Worm (Caenorhabditis elegans) whole organism, young adult: Measurements from ENCODE around the gene F55F10.3.
A peak's percentile ranks its signal among the peaks of the same experiment; 100 is the strongest.

Experiments
- B0019.2 ChIP-seq: fragments of 200-800 bp; sonication (Bioruptor generic); conservative IDR thresholded peaks from 2 replicates; pipeline ENCODE4 v1.3.6; 2022; ENCODE audit warnings: missing genetic modification reagents, missing genetic modification characterization, missing compliant biosample characterization
- F37B4.10 ChIP-seq: fragments of 200-800 bp; sonication (Bioruptor generic); IDR thresholded peaks from 2 replicates; pipeline ENCODE4 v1.3.6; 2022; ENCODE audit warnings: missing genetic modification characterization, missing compliant biosample characterization
- ZK185.1 ChIP-seq: sonication (generic microtip); optimal IDR thresholded peaks from 2 replicates; lab custom pipeline; 2016; ENCODE audit warnings: mild to moderate bottlenecking, missing genetic modification characterization, missing compliant biosample characterization; ENCODE audit not compliant: poor library complexity, severe bottlenecking
- ama-1 ChIP-seq, 3 experiments: fragments of 150-350 bp in 1 of 3; sonication (generic microtip) in 2 of 3; optimal IDR thresholded peaks; 2 replicates each; lab custom pipeline; 2014 to 2018; ENCODE audit warnings: missing biosample characterization in 2 of 3, missing genetic modification characterization in 2 of 3, missing genetic modification reagents in 2 of 3
- attf-6 ChIP-seq: fragments of 200-800 bp; sonication (Bioruptor generic); IDR thresholded peaks from 2 replicates; pipeline ENCODE4 v1.3.6; 2022; ENCODE audit warnings: missing genetic modification reagents, missing genetic modification characterization, missing compliant biosample characterization
- cebp-1 ChIP-seq, 2 experiments: fragments of 200-800 bp in 1 of 2; sonication (Bioruptor generic) in 1 of 2; sonication (generic microtip) in 1 of 2; IDR thresholded peaks in 1 of 2; optimal IDR thresholded peaks in 1 of 2; 2 replicates each; pipeline versions ENCODE4 v1.3.6 to Lab custom; 2017 to 2022; ENCODE audit warnings: missing compliant biosample characterization in 2 of 2, missing genetic modification characterization in 2 of 2, mild to moderate bottlenecking in 1 of 2, missing genetic modification reagents in 1 of 2, moderate library complexity in 1 of 2
- ceh-100 ChIP-seq: fragments of 200-800 bp; sonication (Bioruptor generic); IDR thresholded peaks from 2 replicates; pipeline ENCODE4 v1.3.6; 2022; ENCODE audit warnings: missing genetic modification reagents, missing genetic modification characterization, missing compliant biosample characterization
- ceh-27 ChIP-seq: fragments of 200-800 bp; sonication (Bioruptor generic); optimal IDR thresholded peaks from 2 replicates; lab custom pipeline; 2018; ENCODE audit warnings: mild to moderate bottlenecking, missing genetic modification characterization, moderate library complexity, missing compliant biosample characterization
- ceh-79 ChIP-seq: sonication (generic microtip); optimal IDR thresholded peaks from 2 replicates; lab custom pipeline; 2017; ENCODE audit warnings: mild to moderate bottlenecking, missing genetic modification characterization, missing compliant biosample characterization
- fkh-3 ChIP-seq: sonication (generic microtip); optimal IDR thresholded peaks from 2 replicates; lab custom pipeline; 2016; ENCODE audit warnings: mild to moderate bottlenecking, missing genetic modification characterization, missing compliant biosample characterization
- hsf-1 ChIP-seq: fragments of 200-800 bp; sonication (Bioruptor generic); IDR thresholded peaks from 2 replicates; pipeline ENCODE4 v1.3.6; 2022; ENCODE audit warnings: missing genetic modification reagents, missing genetic modification characterization, missing compliant biosample characterization
- let-607 ChIP-seq, 2 experiments: fragments of 200-800 bp in 1 of 2; sonication (Bioruptor generic) in 1 of 2; sonication (generic microtip) in 1 of 2; optimal IDR thresholded peaks; 2 replicates each; lab custom pipeline; 2016 to 2018; ENCODE audit warnings: mild to moderate bottlenecking in 2 of 2, missing compliant biosample characterization in 2 of 2, missing genetic modification characterization in 2 of 2, moderate library complexity in 2 of 2, missing genotype in 1 of 2
- lsy-27 ChIP-seq: sonication (generic microtip); optimal IDR thresholded peaks from 2 replicates; lab custom pipeline; 2017; ENCODE audit warnings: missing genetic modification characterization, mild to moderate bottlenecking, missing compliant biosample characterization, antibody characterized with exemption, missing genotype, borderline replicate concordance; ENCODE audit not compliant: insufficient read depth
- madf-3 ChIP-seq: fragments of 200-800 bp; sonication (Bioruptor generic); IDR thresholded peaks from 2 replicates; pipeline ENCODE4 v1.3.6; 2022; ENCODE audit warnings: missing genetic modification reagents, missing genetic modification characterization, missing compliant biosample characterization
- mel-28 ChIP-seq: sonication (generic microtip); optimal IDR thresholded peaks from 2 replicates; lab custom pipeline; 2016; ENCODE audit warnings: borderline replicate concordance, mild to moderate bottlenecking, missing genetic modification characterization, missing compliant biosample characterization
- mes-4 ChIP-seq: sonication (generic microtip); optimal IDR thresholded peaks from 2 replicates; lab custom pipeline; 2016; ENCODE audit warnings: missing genotype, missing genetic modification characterization, missing compliant biosample characterization
- mxl-1 ChIP-seq: sonication (generic microtip); optimal IDR thresholded peaks from 2 replicates; lab custom pipeline; 2016; ENCODE audit warnings: missing genetic modification characterization, missing compliant biosample characterization
- nfya-1 ChIP-seq: sonication (generic microtip); optimal IDR thresholded peaks from 2 replicates; lab custom pipeline; 2017; ENCODE audit warnings: antibody characterized with exemption, missing compliant biosample characterization, missing genetic modification characterization, borderline replicate concordance; ENCODE audit not compliant: insufficient read depth
- nhr-90 ChIP-seq: sonication (generic microtip); optimal IDR thresholded peaks from 2 replicates; lab custom pipeline; 2016; ENCODE audit warnings: missing genotype, mild to moderate bottlenecking, missing genetic modification characterization, missing compliant biosample characterization
- pha-4 ChIP-seq: fragments of 150-350 bp; sonication (generic microtip); optimal IDR thresholded peaks from 2 replicates; lab custom pipeline; 2014; ENCODE audit warnings: missing biosample characterization, missing genetic modification reagents, missing genetic modification characterization
- rpc-1 ChIP-seq, 2 experiments: fragments of 150-350 bp in 1 of 2; sonication (generic microtip) in 1 of 2; optimal IDR thresholded peaks; 2 replicates each; lab custom pipeline; 2014 to 2018; ENCODE audit warnings: missing biosample characterization in 1 of 2, missing genetic modification characterization in 1 of 2, missing genetic modification reagents in 1 of 2, missing genotype in 1 of 2
- sea-2 ChIP-seq: fragments of 200-800 bp; sonication (Bioruptor generic); IDR thresholded peaks from 2 replicates; pipeline ENCODE4 v1.3.6; 2022; ENCODE audit warnings: missing genetic modification characterization, missing compliant biosample characterization
- snpc-1.1 ChIP-seq: sonication (generic microtip); optimal IDR thresholded peaks from 2 replicates; lab custom pipeline; 2017; ENCODE audit warnings: missing genetic modification characterization, mild to moderate bottlenecking, missing compliant biosample characterization, antibody characterized with exemption, moderate library complexity, missing genotype, missing genetic modification reagents; ENCODE audit not compliant: insufficient read depth
- tbp1 ChIP-seq: fragments of 200-800 bp; sonication (Bioruptor generic); optimal IDR thresholded peaks from 2 replicates; lab custom pipeline; 2018; ENCODE audit warnings: mild to moderate bottlenecking, missing genetic modification characterization, missing compliant biosample characterization
- tbx-9 ChIP-seq: sonication (generic microtip); optimal IDR thresholded peaks from 2 replicates; lab custom pipeline; 2016; ENCODE audit warnings: borderline replicate concordance, missing genetic modification characterization, inconsistent platforms, missing compliant biosample characterization
- tlf-1 ChIP-seq: fragments of 200-800 bp; sonication (Bioruptor generic); optimal IDR thresholded peaks from 2 replicates; lab custom pipeline; 2018; ENCODE audit warnings: mild to moderate bottlenecking, missing genetic modification characterization, missing compliant biosample characterization
- zim-3 ChIP-seq: sonication (generic microtip); optimal IDR thresholded peaks from 2 replicates; lab custom pipeline; 2017; ENCODE audit warnings: mild to moderate bottlenecking, missing genetic modification characterization, moderate library complexity, missing compliant biosample characterization
- ztf-25 ChIP-seq: fragments of 200-800 bp; sonication (Bioruptor generic); IDR thresholded peaks from 2 replicates; pipeline ENCODE4 v1.3.6; 2022; ENCODE audit warnings: missing genetic modification reagents, missing genetic modification characterization, missing compliant biosample characterization
- ztf-26 ChIP-seq: sonication (generic microtip); optimal IDR thresholded peaks from 2 replicates; lab custom pipeline; 2017; ENCODE audit warnings: missing genetic modification characterization, missing compliant biosample characterization

The F55F10.3 gene

ce11 chrIV:4317638-4318037, 42.1 kb upstream of the F55F10.3 start:
- TF ChIP-seq sea-2 (GFP tag; lab: Robert Waterston, UW) (no peak), cebp-1 (GFP tag; IDR thresholded peaks at IDR 0.05; lab: Robert Waterston, UW) (peak; percentile 75), cebp-1 (tag; optimal IDR thresholded peaks at IDR 0.05; lab: Kevin White, UChicago) (peak; percentile 79)

- TF ChIP-seq rpc-1 (optimal IDR thresholded peaks at IDR 0.05; lab: Kevin White, UChicago), result no peak
- TF ChIP-seq rpc-1 (tag; optimal IDR thresholded peaks at IDR 0.05; lab: Kevin White, UChicago), result no peak
- no peak for TF ChIP-seq madf-3 (GFP tag; lab: Robert Waterston, UW)
- TF ChIP-seq ztf-25 (GFP tag; lab: Robert Waterston, UW), result no peak
- TF ChIP-seq cebp-1 (GFP tag; IDR thresholded peaks at IDR 0.05; lab: Robert Waterston, UW), result peak; percentile 77
- TF ChIP-seq cebp-1 (tag; optimal IDR thresholded peaks at IDR 0.05; lab: Kevin White, UChicago), result peak; percentile 95
These were observed 41.7 kb upstream of the F55F10.3 start for ce11 chrIV:4318056-4318455.

ce11 chrIV:4319473-4319872, 40.3 kb upstream of the F55F10.3 start:
- no peak for TF ChIP-seq mel-28 (tag; lab: Kevin White, UChicago)
- TF ChIP-seq cebp-1 (GFP tag; IDR thresholded peaks at IDR 0.05; lab: Robert Waterston, UW), result no peak
- TF ChIP-seq cebp-1 (tag; optimal IDR thresholded peaks at IDR 0.05; lab: Kevin White, UChicago), result no peak
- TF ChIP-seq lsy-27, result no peak
- no peak for TF ChIP-seq tlf-1 (GFP tag; lab: Kevin White, UChicago)
- no peak for TF ChIP-seq attf-6 (GFP tag; lab: Robert Waterston, UW)

ce11 chrIV:4326445-4326844, 33.3 kb upstream of the F55F10.3 start, which contains the start of gene trpl-2:
Gene trpl-2, plus strand, starts transcription at chrIV:4326654.
- TF ChIP-seq ZK185.1 (tag; lab: Kevin White, UChicago) (no peak), tbp1 (no peak), tlf-1 (GFP tag; lab: Kevin White, UChicago) (no peak), cebp-1 (GFP tag; IDR thresholded peaks at IDR 0.05; lab: Robert Waterston, UW) (no peak), cebp-1 (tag; optimal IDR thresholded peaks at IDR 0.05; lab: Kevin White, UChicago) (no peak), ceh-27 (no peak), mes-4 (tag; lab: Kevin White, UChicago) (no peak), ztf-25 (GFP tag; lab: Robert Waterston, UW) (no peak), snpc-1.1 (tag; lab: Kevin White, UChicago) (no peak)

- no peak for TF ChIP-seq ceh-79 (tag; lab: Kevin White, UChicago)
- TF ChIP-seq tlf-1 (GFP tag; lab: Kevin White, UChicago), result no peak
- TF ChIP-seq madf-3 (GFP tag; lab: Robert Waterston, UW), result no peak
- no peak for TF ChIP-seq hsf-1 (GFP tag; lab: Robert Waterston, UW)
- no peak for TF ChIP-seq let-607 (tag; optimal IDR thresholded peaks at IDR 0.05; lab: Kevin White, UChicago)
- no peak for TF ChIP-seq fkh-3 (tag; lab: Kevin White, UChicago)
- no peak for TF ChIP-seq pha-4 (tag; lab: Kevin White, UChicago)
- TF ChIP-seq ceh-100 (GFP tag; lab: Robert Waterston, UW), result no peak
- no peak for TF ChIP-seq nfya-1 (tag; lab: Kevin White, UChicago)
- no peak for TF ChIP-seq zim-3 (tag; lab: Kevin White, UChicago)
- TF ChIP-seq B0019.2 (GFP tag; lab: Robert Waterston, UW), result no peak
- no peak for TF ChIP-seq ama-1 (optimal IDR thresholded peaks at IDR 0.05; lab: Kevin White, UChicago)
- TF ChIP-seq ama-1 (GFP tag; optimal IDR thresholded peaks at IDR 0.05; lab: Kevin White, UChicago), result no peak
- no peak for TF ChIP-seq nhr-90 (tag; lab: Kevin White, UChicago)
- no peak for TF ChIP-seq sea-2 (GFP tag; lab: Robert Waterston, UW)
- TF ChIP-seq F37B4.10 (GFP tag; lab: Robert Waterston, UW), result no peak
- TF ChIP-seq tbx-9 (tag; lab: Kevin White, UChicago), result no peak
- no peak for TF ChIP-seq mxl-1
- TF ChIP-seq ztf-26 (tag; lab: Kevin White, UChicago), result no peak
These were observed 23.5 kb upstream of the F55F10.3 start, which contains the start of the genes W03B1.3 and oac-51 for ce11 chrIV:4336139-4336851. Gene W03B1.3, minus strand, starts transcription at chrIV:4336239. Gene oac-51, plus strand, starts transcription at chrIV:4336801.
